Worm (Caenorhabditis elegans) whole organism, late embryonic: ENCODE measurements around the gene F58G6.7.

Source experiments
- C38D4.7 ChIP-seq: fragments of 200-800 bp; sonication (Bioruptor generic); optimal IDR thresholded peaks from 2 replicates; lab custom pipeline; 2018; ENCODE audit warnings: mild to moderate bottlenecking, missing genetic modification characterization, moderate library complexity, missing compliant biosample characterization
- K02D7.2 ChIP-seq: sonication (generic microtip); optimal IDR thresholded peaks from 2 replicates; lab custom pipeline; 2017; ENCODE audit warnings: mild to moderate bottlenecking, missing genetic modification characterization, missing compliant biosample characterization
- ama-1 ChIP-seq: fragments of 150-350 bp; optimal IDR thresholded peaks from 2 replicates; lab custom pipeline; 2014
- ceh-19 ChIP-seq: fragments of 200-800 bp; sonication (Bioruptor generic); optimal IDR thresholded peaks from 2 replicates; lab custom pipeline; 2018; ENCODE audit warnings: mild to moderate bottlenecking, missing genetic modification characterization, missing compliant biosample characterization
- ceh-22 ChIP-seq: sonication (generic microtip); optimal IDR thresholded peaks from 2 replicates; lab custom pipeline; 2017; ENCODE audit warnings: missing biosample characterization, missing genetic modification characterization
- ceh-31 ChIP-seq: sonication (generic microtip); optimal IDR thresholded peaks from 2 replicates; lab custom pipeline; 2016; ENCODE audit warnings: missing genetic modification characterization, missing compliant biosample characterization
- ceh-45 ChIP-seq: fragments of 200-800 bp; sonication (Bioruptor generic); IDR thresholded peaks from 2 replicates; pipeline ENCODE4 v1.3.6; 2022; ENCODE audit warnings: missing genetic modification reagents, missing genetic modification characterization, missing compliant biosample characterization
- ceh-48 ChIP-seq: sonication (generic microtip); optimal IDR thresholded peaks from 2 replicates; lab custom pipeline; 2016; ENCODE audit warnings: missing genetic modification characterization, inconsistent platforms, missing compliant biosample characterization
- ceh-9 ChIP-seq: sonication (generic microtip); optimal IDR thresholded peaks from 2 replicates; lab custom pipeline; 2016; ENCODE audit warnings: mild to moderate bottlenecking, missing genetic modification characterization, inconsistent platforms, missing compliant biosample characterization
- dmd-4 ChIP-seq: sonication (generic microtip); optimal IDR thresholded peaks from 2 replicates; lab custom pipeline; 2016; ENCODE audit warnings: borderline replicate concordance, missing genetic modification characterization, missing compliant biosample characterization
- dve-1 ChIP-seq: sonication (generic microtip); optimal IDR thresholded peaks from 2 replicates; lab custom pipeline; 2017; ENCODE audit warnings: antibody characterized with exemption, mild to moderate bottlenecking, missing genetic modification characterization, missing compliant biosample characterization
- elt-2 ChIP-seq: sonication (generic microtip); optimal IDR thresholded peaks from 2 replicates; lab custom pipeline; 2016; ENCODE audit warnings: missing genetic modification reagents, missing genetic modification characterization, missing compliant biosample characterization
- elt-4 ChIP-seq: sonication (generic microtip); optimal IDR thresholded peaks from 2 replicates; lab custom pipeline; 2016; ENCODE audit warnings: missing genetic modification characterization, missing compliant biosample characterization
- eyg-1 ChIP-seq: sonication (generic microtip); optimal IDR thresholded peaks from 2 replicates; lab custom pipeline; 2016; ENCODE audit warnings: missing genotype, missing genetic modification characterization, missing compliant biosample characterization
- fkh-10 ChIP-seq: fragments of 150-350 bp; optimal IDR thresholded peaks from 2 replicates; lab custom pipeline; 2014; ENCODE audit warnings: missing biosample characterization, missing genetic modification reagents, missing genetic modification characterization
- fkh-6 ChIP-seq: sonication (generic microtip); optimal IDR thresholded peaks from 2 replicates; lab custom pipeline; 2016; ENCODE audit warnings: missing genetic modification characterization, missing compliant biosample characterization
- hlh-13 ChIP-seq: fragments of 200-800 bp; sonication (Bioruptor generic); optimal IDR thresholded peaks from 2 replicates; lab custom pipeline; 2018; ENCODE audit warnings: mild to moderate bottlenecking, missing genetic modification characterization, missing compliant biosample characterization
- hlh-15 ChIP-seq: sonication (generic microtip); optimal IDR thresholded peaks from 2 replicates; lab custom pipeline; 2016; ENCODE audit warnings: missing genetic modification characterization, missing compliant biosample characterization
- hlh-30 ChIP-seq: sonication (generic microtip); optimal IDR thresholded peaks from 2 replicates; lab custom pipeline; 2017; ENCODE audit warnings: antibody characterized with exemption, missing genetic modification characterization, missing compliant biosample characterization; ENCODE audit not compliant: insufficient read depth
- hlh-8 ChIP-seq: sonication (generic microtip); optimal IDR thresholded peaks from 2 replicates; lab custom pipeline; 2016; ENCODE audit warnings: missing genotype, missing genetic modification characterization, missing compliant biosample characterization
- lin-11 ChIP-seq: fragments of 200-800 bp; sonication (Bioruptor generic); optimal IDR thresholded peaks from 2 replicates; lab custom pipeline; 2018; ENCODE audit warnings: mild to moderate bottlenecking, missing genetic modification characterization, missing compliant biosample characterization
- madf-2 ChIP-seq: sonication (generic microtip); optimal IDR thresholded peaks from 2 replicates; lab custom pipeline; 2017; ENCODE audit warnings: missing genetic modification characterization, missing compliant biosample characterization
- nfya-1 ChIP-seq: sonication (generic microtip); optimal IDR thresholded peaks from 2 replicates; lab custom pipeline; 2017; ENCODE audit warnings: missing genetic modification characterization, mild to moderate bottlenecking, missing compliant biosample characterization, antibody characterized with exemption, moderate library complexity
- nhr-11 ChIP-seq: fragments of 150-350 bp; optimal IDR thresholded peaks from 2 replicates; lab custom pipeline; 2014; ENCODE audit warnings: missing biosample characterization, missing genetic modification characterization
- nhr-232 ChIP-seq: sonication (generic microtip); optimal IDR thresholded peaks from 2 replicates; lab custom pipeline; 2016; ENCODE audit warnings: missing genetic modification characterization, missing compliant biosample characterization
- pat-9 ChIP-seq: fragments of 200-800 bp; sonication (Bioruptor generic); optimal IDR thresholded peaks from 2 replicates; lab custom pipeline; 2018; ENCODE audit warnings: mild to moderate bottlenecking, missing genetic modification characterization, moderate library complexity, missing compliant biosample characterization
- pha-2 ChIP-seq: sonication (generic microtip); optimal IDR thresholded peaks from 2 replicates; lab custom pipeline; 2017; ENCODE audit warnings: mild to moderate bottlenecking, missing genetic modification characterization, missing compliant biosample characterization
- rnt-1 ChIP-seq: sonication (generic microtip); optimal IDR thresholded peaks from 2 replicates; lab custom pipeline; 2016; ENCODE audit warnings: missing genetic modification characterization, missing compliant biosample characterization
- sox-2 ChIP-seq: fragments of 200-800 bp; sonication (Bioruptor generic); IDR thresholded peaks from 2 replicates; pipeline ENCODE4 v1.3.6; 2022; ENCODE audit warnings: missing genetic modification reagents, missing genetic modification characterization, missing compliant biosample characterization
- syd-9 ChIP-seq: sonication (generic microtip); optimal IDR thresholded peaks from 2 replicates; lab custom pipeline; 2016; ENCODE audit warnings: mild to moderate bottlenecking, missing genetic modification characterization, moderate library complexity, missing compliant biosample characterization
- tbx-7 ChIP-seq: sonication (generic microtip); optimal IDR thresholded peaks from 2 replicates; lab custom pipeline; 2016; ENCODE audit warnings: missing genotype, missing genetic modification characterization, missing compliant biosample characterization
- ttx-3 ChIP-seq: sonication (generic microtip); optimal IDR thresholded peaks from 2 replicates; lab custom pipeline; 2016; ENCODE audit warnings: missing genetic modification reagents, missing genetic modification characterization, missing compliant biosample characterization
- unc-3 ChIP-seq, 2 experiments: fragments of 200-800 bp in 1 of 2; sonication (Bioruptor generic) in 1 of 2; sonication (generic microtip) in 1 of 2; conservative IDR thresholded peaks in 1 of 2; optimal IDR thresholded peaks in 1 of 2; 2 replicates each; pipeline versions ENCODE4 v1.3.6 to Lab custom; 2016 to 2022; ENCODE audit warnings: missing compliant biosample characterization in 2 of 2, missing genetic modification characterization in 2 of 2, missing genetic modification reagents in 1 of 2
- unc-42 ChIP-seq: sonication (generic microtip); optimal IDR thresholded peaks from 2 replicates; lab custom pipeline; 2016; ENCODE audit warnings: missing genotype, missing genetic modification characterization, missing compliant biosample characterization
- zip-5 ChIP-seq: sonication (generic microtip); optimal IDR thresholded peaks from 2 replicates; lab custom pipeline; 2016; ENCODE audit warnings: missing genetic modification characterization, missing compliant biosample characterization

The F58G6.7 gene

DNA sequence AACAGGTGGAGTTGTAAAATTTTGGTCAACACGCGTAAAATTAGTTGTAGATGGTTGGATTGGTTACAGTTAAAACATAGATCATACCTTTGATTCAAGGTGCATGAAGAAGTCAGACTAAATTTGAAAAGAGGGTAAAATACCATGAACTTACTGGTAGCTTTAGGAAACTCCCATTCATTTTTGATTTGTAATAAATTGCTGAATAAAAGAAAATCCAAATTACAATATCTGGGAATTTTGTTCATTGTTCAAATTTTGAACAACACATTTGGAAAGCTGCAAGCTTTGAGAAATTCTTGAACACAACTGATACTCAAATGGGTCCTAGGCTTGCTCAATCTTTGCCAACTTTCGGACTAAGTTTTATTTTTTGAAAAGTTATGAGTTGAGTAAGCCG, 23.9 kb downstream of the F58G6.7 start:
- no peak for TF ChIP-seq nfya-1 (tag; lab: Kevin White, UChicago)
- TF ChIP-seq ceh-45 (GFP tag; lab: Robert Waterston, UW) = no peak
- no peak for TF ChIP-seq syd-9 (tag; lab: Kevin White, UChicago)
- no peak for TF ChIP-seq unc-3 (GFP tag; conservative IDR thresholded peaks at IDR 0.05; lab: Robert Waterston, UW)
- no peak for TF ChIP-seq unc-3 (tag; optimal IDR thresholded peaks at IDR 0.05; lab: Kevin White, UChicago)
- TF ChIP-seq ceh-31 (tag; lab: Kevin White, UChicago) = no peak
- TF ChIP-seq sox-2 = no peak
- no peak for TF ChIP-seq hlh-15 (tag; lab: Kevin White, UChicago)
- TF ChIP-seq nhr-232 (tag; lab: Kevin White, UChicago) = no peak
- TF ChIP-seq hlh-8 (tag; lab: Kevin White, UChicago) = no peak
- TF ChIP-seq ceh-19 (GFP tag; lab: Kevin White, UChicago) = no peak
- TF ChIP-seq elt-4 = no peak

- TF ChIP-seq ttx-3 (no peak), elt-2 (tag; lab: Kevin White, UChicago) (peak; percentile 86)
Observed at ce11 chrIV:9679296-9679695, 25.2 kb downstream of the F58G6.7 start.

ce11 chrIV:9680841-9681240, 26.7 kb downstream of the F58G6.7 start, which contains the start of gene ins-8:
Gene ins-8 (minus strand): TSS chrIV:9680941.
- TF ChIP-seq hlh-15 (tag; lab: Kevin White, UChicago) = no peak
- no peak for TF ChIP-seq ama-1 (lab: Kevin White, UChicago)
- no peak for TF ChIP-seq K02D7.2 (tag; lab: Kevin White, UChicago)
- no peak for TF ChIP-seq fkh-10 (GFP tag; lab: Kevin White, UChicago)
- no peak for TF ChIP-seq madf-2 (tag; lab: Kevin White, UChicago)
- no peak for TF ChIP-seq rnt-1 (tag; lab: Kevin White, UChicago)
- TF ChIP-seq ceh-22 = no peak
- no peak for TF ChIP-seq syd-9 (tag; lab: Kevin White, UChicago)
- no peak for TF ChIP-seq ceh-9 (tag; lab: Kevin White, UChicago)
- no peak for TF ChIP-seq dmd-4 (tag; lab: Kevin White, UChicago)
- TF ChIP-seq hlh-13 = no peak
- TF ChIP-seq nhr-11 (tag; lab: Kevin White, UChicago) = no peak
- TF ChIP-seq ceh-19 (GFP tag; lab: Kevin White, UChicago) = no peak
- no peak for TF ChIP-seq tbx-7
- TF ChIP-seq pat-9 (tag; lab: Kevin White, UChicago) = no peak

- TF ChIP-seq rnt-1 (tag; lab: Kevin White, UChicago) = no peak
- TF ChIP-seq ceh-48 = no peak
- TF ChIP-seq lin-11 (tag; lab: Kevin White, UChicago) = no peak
- TF ChIP-seq eyg-1 (tag; lab: Kevin White, UChicago) = no peak
- no peak for TF ChIP-seq C38D4.7 (GFP tag; lab: Kevin White, UChicago)
- TF ChIP-seq unc-3 (GFP tag; conservative IDR thresholded peaks at IDR 0.05; lab: Robert Waterston, UW) = no peak
- no peak for TF ChIP-seq unc-3 (tag; optimal IDR thresholded peaks at IDR 0.05; lab: Kevin White, UChicago)
- TF ChIP-seq hlh-30 (tag; lab: Kevin White, UChicago) = no peak
- TF ChIP-seq zip-5 (tag; lab: Kevin White, UChicago) = no peak
- TF ChIP-seq syd-9 (tag; lab: Kevin White, UChicago) = no peak
- no peak for TF ChIP-seq ceh-31 (tag; lab: Kevin White, UChicago)
- no peak for TF ChIP-seq fkh-10 (GFP tag; lab: Kevin White, UChicago)
- TF ChIP-seq dve-1 = no peak
- no peak for TF ChIP-seq pha-2 (tag; lab: Kevin White, UChicago)
- TF ChIP-seq elt-4 = no peak
- no peak for TF ChIP-seq tbx-7
- no peak for TF ChIP-seq fkh-6 (tag; lab: Kevin White, UChicago)
- TF ChIP-seq unc-42 (tag; lab: Kevin White, UChicago) = no peak
- TF ChIP-seq ceh-45 (GFP tag; lab: Robert Waterston, UW) = no peak
Observed at ce11 chrIV:9682514-9682913, 28.4 kb downstream of the F58G6.7 start, which contains the start of gene ins-7. Gene ins-7 (minus strand): TSS chrIV:9682845.
